Fruit fly (Drosophila melanogaster) whole organism, embryonic: Measurements from ENCODE around the gene Obp73a.

ENCODE experiments used
- Bgb ChIP-seq: fragments of 200-800 bp; sonication (Bioruptor generic); IDR thresholded peaks from 2 replicates; pipeline ENCODE4 v1.3.6; 2022; ENCODE audit warnings: missing biosample characterization, missing genetic modification characterization; ENCODE audit not compliant: partially characterized antibody
- CG10209 ChIP-seq: fragments of 200-800 bp; sonication (Bioruptor generic); optimal IDR thresholded peaks from 3 replicates; lab custom pipeline; 2017; ENCODE audit warnings: missing biosample characterization, mild to moderate bottlenecking, missing genetic modification characterization, missing genetic modification reagents
- CG10979 ChIP-seq: fragments of 200-800 bp; sonication (Bioruptor generic); optimal IDR thresholded peaks from 2 replicates; lab custom pipeline; 2018; ENCODE audit warnings: missing biosample characterization, mild to moderate bottlenecking, missing genetic modification characterization, moderate library complexity
- CG11247 ChIP-seq: fragments of 200-800 bp; sonication (Bioruptor generic); IDR thresholded peaks from 2 replicates; pipeline ENCODE4 v1.3.6; 2022; ENCODE audit warnings: missing biosample characterization, missing genetic modification characterization
- CG12769 ChIP-seq: fragments of 200-800 bp; sonication (Bioruptor generic); optimal IDR thresholded peaks from 2 replicates; lab custom pipeline; 2019; ENCODE audit warnings: missing biosample characterization, mild to moderate bottlenecking, missing genetic modification characterization, moderate library complexity
- CG13287 ChIP-seq: fragments of 200-800 bp; sonication (Bioruptor generic); IDR thresholded peaks from 2 replicates; pipeline ENCODE4 v1.3.6; 2022; ENCODE audit warnings: missing biosample characterization, missing genetic modification characterization; ENCODE audit not compliant: partially characterized antibody
- CG13775 ChIP-seq: fragments of 200-800 bp; sonication (Bioruptor generic); optimal IDR thresholded peaks from 3 replicates; lab custom pipeline; 2017; ENCODE audit warnings: missing biosample characterization, mild to moderate bottlenecking, missing genetic modification characterization
- CG14710 ChIP-seq: fragments of 200-800 bp; sonication (Bioruptor generic); optimal IDR thresholded peaks from 3 replicates; lab custom pipeline; 2019; ENCODE audit warnings: missing biosample characterization, mild to moderate bottlenecking, missing genetic modification characterization, moderate library complexity
- CG2199 ChIP-seq: fragments of 200-800 bp; sonication (Bioruptor generic); IDR thresholded peaks from 3 replicates; pipeline ENCODE4 v1.3.6; 2022; ENCODE audit warnings: missing biosample characterization, missing genetic modification characterization
- CG3163 ChIP-seq: fragments of 200-800 bp; sonication (Bioruptor generic); optimal IDR thresholded peaks from 3 replicates; lab custom pipeline; 2016; ENCODE audit warnings: missing biosample characterization, missing genetic modification characterization
- CG32532 ChIP-seq: fragments of 200-800 bp; sonication (Bioruptor generic); IDR thresholded peaks from 2 replicates; pipeline ENCODE4 v1.3.6; 2022; ENCODE audit warnings: missing biosample characterization, missing genetic modification characterization
- CG42726 ChIP-seq: fragments of 200-800 bp; sonication (Bioruptor generic); IDR thresholded peaks from 2 replicates; pipeline ENCODE4 v1.3.6; 2022; ENCODE audit warnings: missing biosample characterization, missing genetic modification characterization; ENCODE audit not compliant: partially characterized antibody
- CG6175 ChIP-seq: fragments of 200-800 bp; sonication (Bioruptor generic); IDR thresholded peaks from 3 replicates; pipeline ENCODE4 v1.3.6; 2022; ENCODE audit warnings: missing biosample characterization, missing genetic modification characterization
- CG6791 ChIP-seq: fragments of 200-800 bp; sonication (Bioruptor generic); IDR thresholded peaks from 3 replicates; pipeline ENCODE4 v1.3.6; 2022; ENCODE audit warnings: missing biosample characterization, missing genetic modification characterization; ENCODE audit not compliant: partially characterized antibody
- CG8359 ChIP-seq: fragments of 200-800 bp; sonication (Bioruptor generic); optimal IDR thresholded peaks from 2 replicates; lab custom pipeline; 2017; ENCODE audit warnings: missing biosample characterization, mild to moderate bottlenecking, missing genetic modification characterization, borderline replicate concordance
- CG8478 ChIP-seq: fragments of >200 bp; optimal IDR thresholded peaks from 2 replicates; lab custom pipeline; 2018
- CG9932 ChIP-seq: fragments of 200-800 bp; sonication (Bioruptor generic); IDR thresholded peaks from 2 replicates; pipeline ENCODE4 v1.3.6; 2022; ENCODE audit warnings: missing biosample characterization, missing genetic modification characterization
- CTCF ChIP-seq: fragments of 200-800 bp; sonication (Bioruptor generic); optimal IDR thresholded peaks from 2 replicates; lab custom pipeline; 2017; ENCODE audit warnings: missing biosample characterization, mild to moderate bottlenecking, missing genetic modification characterization, moderate library complexity
- Ets65A ChIP-seq: fragments of 200-800 bp; sonication (Bioruptor generic); peaks from one replicate; lab custom pipeline; 2016; ENCODE audit warnings: missing biosample characterization, missing genetic modification characterization
- HmgD ChIP-seq: fragments of 200-800 bp; sonication (Bioruptor generic); optimal IDR thresholded peaks from 3 replicates; lab custom pipeline; 2016; ENCODE audit warnings: missing biosample characterization, missing genetic modification characterization
- HmgZ ChIP-seq: fragments of 200-800 bp; sonication (Bioruptor generic); optimal IDR thresholded peaks from 2 replicates; lab custom pipeline; 2018; ENCODE audit warnings: missing biosample characterization, mild to moderate bottlenecking, missing genetic modification characterization
- NFAT ChIP-seq: fragments of 200-800 bp; sonication (Bioruptor generic); IDR thresholded peaks from 2 replicates; pipeline ENCODE4 v1.3.6; 2022; ENCODE audit warnings: missing biosample characterization, missing genetic modification characterization
- Nf-YA ChIP-seq: fragments of 200-800 bp; sonication (Bioruptor generic); IDR thresholded peaks from 2 replicates; pipeline ENCODE4 v1.3.6; 2022; ENCODE audit warnings: missing biosample characterization, missing genetic modification characterization
- Oaz ChIP-seq: fragments of 200-800 bp; sonication (Bioruptor generic); IDR thresholded peaks from 2 replicates; pipeline ENCODE4 v1.3.6; 2022; ENCODE audit warnings: missing biosample characterization, missing genetic modification characterization
- Rfx ChIP-seq: fragments of 200-800 bp; sonication (Bioruptor generic); IDR thresholded peaks from 2 replicates; pipeline ENCODE4 v1.3.6; 2022; ENCODE audit warnings: missing biosample characterization, missing genetic modification characterization
- Spps ChIP-seq: fragments of 200-800 bp; sonication (Bioruptor generic); optimal IDR thresholded peaks from 2 replicates; lab custom pipeline; 2018; ENCODE audit warnings: missing biosample characterization, mild to moderate bottlenecking, missing genetic modification characterization
- cg ChIP-seq: fragments of 200-800 bp; sonication (Bioruptor generic); optimal IDR thresholded peaks from 3 replicates; lab custom pipeline; 2019; ENCODE audit warnings: missing biosample characterization, mild to moderate bottlenecking, missing genetic modification characterization, moderate library complexity
- chinmo ChIP-seq: fragments of 200-800 bp; sonication (Bioruptor generic); IDR thresholded peaks from 4 replicates; pipeline ENCODE4 v1.3.6; 2022; ENCODE audit warnings: missing biosample characterization, missing genetic modification characterization; ENCODE audit not compliant: partially characterized antibody
- ci ChIP-seq: fragments of 200-800 bp; sonication (Bioruptor generic); IDR thresholded peaks from 3 replicates; pipeline ENCODE4 v1.3.6; 2022; ENCODE audit warnings: missing biosample characterization, missing genetic modification characterization
- corto ChIP-seq: fragments of 200-800 bp; sonication (Bioruptor generic); optimal IDR thresholded peaks from 2 replicates; lab custom pipeline; 2016; ENCODE audit warnings: missing biosample characterization, mild to moderate bottlenecking, missing genetic modification characterization, moderate library complexity
- crol ChIP-seq: fragments of 200-800 bp; sonication (Bioruptor generic); IDR thresholded peaks from 2 replicates; pipeline ENCODE4 v1.3.6; 2022; ENCODE audit warnings: missing biosample characterization, missing genetic modification characterization
- dan ChIP-seq: fragments of 200-800 bp; sonication (Bioruptor generic); IDR thresholded peaks from 2 replicates; pipeline ENCODE4 v1.3.6; 2022; ENCODE audit warnings: missing biosample characterization, missing genetic modification characterization
- gce ChIP-seq: fragments of 200-800 bp; sonication (Bioruptor generic); IDR thresholded peaks from 3 replicates; pipeline ENCODE4 v1.3.6; 2022; ENCODE audit warnings: missing biosample characterization, missing genetic modification characterization
- gcm ChIP-seq: fragments of 200-800 bp; sonication (Bioruptor generic); optimal IDR thresholded peaks from 2 replicates; lab custom pipeline; 2019; ENCODE audit warnings: missing biosample characterization, mild to moderate bottlenecking, missing genetic modification characterization, moderate library complexity
- hkb ChIP-seq, 2 experiments: fragments of 200-800 bp in 1 of 2; fragments of >200 bp in 1 of 2; sonication (Bioruptor generic) in 1 of 2; IDR thresholded peaks in 1 of 2; optimal IDR thresholded peaks in 1 of 2; 2 replicates each; pipeline versions ENCODE4 v1.3.6 to Lab custom; 2017 to 2022; ENCODE audit warnings: missing biosample characterization in 1 of 2, missing genetic modification characterization in 1 of 2
- knrl ChIP-seq: fragments of 200-800 bp; sonication (Bioruptor generic); IDR thresholded peaks from 3 replicates; pipeline ENCODE4 v1.3.6; 2022; ENCODE audit warnings: missing biosample characterization, missing genetic modification characterization; ENCODE audit not compliant: partially characterized antibody
- nom ChIP-seq: fragments of 200-800 bp; sonication (Bioruptor generic); optimal IDR thresholded peaks from 2 replicates; lab custom pipeline; 2017; ENCODE audit warnings: missing biosample characterization, missing genetic modification characterization, mild to moderate bottlenecking, moderate library complexity, missing genetic modification reagents
- pita ChIP-seq: fragments of 200-800 bp; sonication (Bioruptor generic); optimal IDR thresholded peaks from 2 replicates; lab custom pipeline; 2017; ENCODE audit warnings: missing biosample characterization, mild to moderate bottlenecking, missing genetic modification characterization
- pzg ChIP-seq: fragments of 200-800 bp; sonication (Bioruptor generic); optimal IDR thresholded peaks from 3 replicates; lab custom pipeline; 2018; ENCODE audit warnings: missing biosample characterization, mild to moderate bottlenecking, missing genetic modification characterization, moderate library complexity
- stwl ChIP-seq: fragments of 200-800 bp; sonication (Bioruptor generic); optimal IDR thresholded peaks from 3 replicates; lab custom pipeline; 2018; ENCODE audit warnings: missing biosample characterization, mild to moderate bottlenecking, missing genetic modification characterization, moderate library complexity
- tup ChIP-seq: fragments of 200-800 bp; sonication (Bioruptor generic); optimal IDR thresholded peaks from 2 replicates; lab custom pipeline; 2016; ENCODE audit warnings: missing biosample characterization, mild to moderate bottlenecking, missing genetic modification characterization, moderate library complexity
- usp ChIP-seq: fragments of >200 bp; optimal IDR thresholded peaks from 2 replicates; lab custom pipeline; 2017; ENCODE audit warnings: missing biosample characterization, missing genetic modification characterization
- vvl ChIP-seq: fragments of 200-800 bp; sonication (Bioruptor generic); IDR thresholded peaks from 2 replicates; pipeline ENCODE4 v1.3.6; 2022; ENCODE audit warnings: missing biosample characterization, missing genetic modification characterization
- wek ChIP-seq: fragments of 200-800 bp; sonication (Bioruptor generic); optimal IDR thresholded peaks from 3 replicates; lab custom pipeline; 2018; ENCODE audit warnings: missing biosample characterization, mild to moderate bottlenecking, missing genetic modification characterization, moderate library complexity
- yki ChIP-seq: fragments of >200 bp; optimal IDR thresholded peaks from 3 replicates; lab custom pipeline; 2018
- z ChIP-seq: fragments of 200-800 bp; sonication (Bioruptor generic); IDR thresholded peaks from 3 replicates; pipeline ENCODE4 v1.3.6; 2022; ENCODE audit warnings: missing biosample characterization, missing genetic modification characterization

The Obp73a gene

DNA sequence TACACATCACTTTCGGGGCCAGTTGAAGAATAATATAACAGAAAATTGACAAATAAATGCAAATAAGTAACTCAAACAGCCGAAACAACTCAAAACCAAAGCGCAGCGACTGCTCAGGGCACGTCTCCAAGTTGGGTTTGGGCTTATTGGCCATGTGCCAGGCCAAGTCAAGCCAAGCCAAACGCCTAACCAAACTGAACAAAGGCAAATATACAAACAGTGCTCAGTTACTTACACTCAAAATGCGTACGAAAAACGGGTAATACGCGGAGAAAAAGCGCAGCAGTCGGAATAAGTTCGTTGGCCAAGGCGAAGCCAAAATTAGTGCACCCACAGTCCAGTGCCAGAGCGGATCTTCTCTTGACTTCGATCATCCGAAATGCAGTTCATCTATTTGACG lies 21.2 kb upstream of the Obp73a start, which contains the start of gene CG13028:
Gene CG13028, plus strand, starts transcription at position 301 of the 400 bp plus-strand sequence.
- TF ChIP-seq wek (peak; percentile 12), CG10979 (tag; lab: Kevin White, UChicago) (no peak), CG10209 (no peak), chinmo (GFP tag; lab: Robert Waterston, UW) (0 out of 4 replicates have a peak, but pooled peaks have one; percentile 35), vvl (GFP tag; lab: Robert Waterston, UW) (0 out of 2 replicates have a peak, but pooled peaks have one; percentile 22), gcm (GFP tag; lab: Kevin White, UChicago) (no peak), z (peak; percentile 88), corto (no peak)

DNA sequence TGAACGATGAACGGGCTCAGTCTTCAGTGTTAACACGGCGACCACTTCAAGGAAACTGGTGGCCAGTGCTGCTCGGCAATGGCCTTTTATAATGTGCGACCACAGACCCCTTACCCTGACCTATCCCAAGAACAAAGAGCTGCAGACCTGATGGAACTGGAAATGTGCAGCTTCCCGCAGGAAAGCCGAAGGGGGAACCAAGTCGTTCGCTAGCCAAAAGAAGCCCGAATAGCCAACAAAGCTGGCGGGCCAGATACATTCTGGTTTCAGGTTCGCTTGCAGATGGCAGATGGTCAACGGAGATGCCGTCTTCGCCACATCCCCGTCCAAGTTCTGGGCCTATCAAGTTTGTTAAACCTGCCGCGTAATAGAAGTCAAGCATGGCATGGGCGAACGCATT lies 16.8 kb upstream of the Obp73a start, which contains the start of gene CG13023:
Gene CG13023, minus strand, starts transcription at position 60 of the 400 bp plus-strand sequence.
- TF ChIP-seq nom (GFP tag; lab: Kevin White, UChicago) (peak; percentile 62), yki (lab: Kevin White, UChicago) (no peak)

dm6 chr3L:16930522-16930921 lies 13.6 kb upstream of the Obp73a start:
- TF ChIP-seq Nf-YA (no peak), Bgb (GFP tag; lab: Robert Waterston, UW) (0 out of 2 replicates have a peak, but pooled peaks have one; percentile 20), CG13287 (GFP tag; lab: Robert Waterston, UW) (peak; percentile 62; the same call in 1 of the 2 replicates), dan (no peak), ci (GFP tag; lab: Robert Waterston, UW) (0 out of 3 replicates have a peak, but pooled peaks have one; percentile 21), pzg (GFP tag; lab: Kevin White, UChicago) (peak; percentile 25), stwl (tag; lab: Kevin White, UChicago) (peak; percentile 6), usp (GFP tag; lab: Kevin White, UChicago) (no peak), NFAT (GFP tag; lab: Robert Waterston, UW) (peak; percentile 35; the same call in 1 of the 2 replicates), knrl (GFP tag; lab: Robert Waterston, UW) (0 out of 3 replicates have a peak, but pooled peaks have one; percentile 43), HmgD (peak; percentile 22), CG8478 (lab: Kevin White, UChicago) (peak; percentile 77), CG2199 (GFP tag; lab: Robert Waterston, UW) (0 out of 3 replicates have a peak, but pooled peaks have one; percentile 13), tup (GFP tag; lab: Kevin White, UChicago) (no peak), CG3163 (GFP tag; lab: Kevin White, UChicago) (no peak), HmgZ (peak; percentile 74), CTCF (peak; percentile 85), Oaz (GFP tag; lab: Robert Waterston, UW) (0 out of 2 replicates have a peak, but pooled peaks have one; percentile 32), Spps (tag; lab: Kevin White, UChicago) (no peak), CG8359 (GFP tag; lab: Kevin White, UChicago) (no peak), CG6175 (GFP tag; lab: Robert Waterston, UW) (peak; percentile 47; the same call in 1 of the 3 replicates), Ets65A (GFP tag; lab: Kevin White, UChicago) (peak; percentile 93), hkb (optimal IDR thresholded peaks at IDR 0.05; lab: Kevin White, UChicago) (peak; percentile 36), hkb (GFP tag; IDR thresholded peaks at IDR 0.05; lab: Robert Waterston, UW) (no peak), pita (peak; percentile 73), CG12769 (tag; lab: Kevin White, UChicago) (no peak), gce (GFP tag; lab: Robert Waterston, UW) (peak; percentile 48; the same call in 1 of the 3 replicates), CG13775 (GFP tag; lab: Kevin White, UChicago) (no peak), CG14710 (peak; percentile 2), cg (GFP tag; lab: Kevin White, UChicago) (peak; percentile 8), corto (no peak), CG6791 (peak; percentile 55; the same call in 1 of the 3 replicates), CG32532 (GFP tag; lab: Robert Waterston, UW) (0 out of 2 replicates have a peak, but pooled peaks have one; percentile 6), crol (GFP tag; lab: Robert Waterston, UW) (peak; percentile 45), CG9932 (GFP tag; lab: Robert Waterston, UW) (peak; percentile 28; the same call in 1 of the 2 replicates), CG11247 (GFP tag; lab: Robert Waterston, UW) (0 out of 2 replicates have a peak, but pooled peaks have one; percentile 13), Rfx (GFP tag; lab: Robert Waterston, UW) (peak; percentile 38; the same call in 1 of the 2 replicates), CG42726 (GFP tag; lab: Robert Waterston, UW) (0 out of 2 replicates have a peak, but pooled peaks have one; percentile 20)
